Worm (Caenorhabditis elegans) whole organism, young adult: ENCODE results near the gene tag-266.
A peak's percentile ranks its signal among the peaks of the same experiment; 100 is the strongest.

ENCODE experiments used
- B0019.2 ChIP-seq: fragments of 200-800 bp; sonication (Bioruptor generic); conservative IDR thresholded peaks from 2 replicates; pipeline ENCODE4 v1.3.6; 2022; ENCODE audit warnings: missing genetic modification reagents, missing genetic modification characterization, missing compliant biosample characterization
- B0035.1 ChIP-seq: sonication (generic microtip); optimal IDR thresholded peaks from 2 replicates; lab custom pipeline; 2016; ENCODE audit warnings: missing genetic modification characterization, mild to moderate bottlenecking, missing compliant biosample characterization, missing genotype, missing genetic modification reagents
- C06A6.2 ChIP-seq: fragments of 200-800 bp; sonication (Bioruptor generic); conservative IDR thresholded peaks from 2 replicates; pipeline ENCODE4 v1.3.6; 2022; ENCODE audit warnings: missing genetic modification characterization, missing compliant biosample characterization
- D2030.7 ChIP-seq: fragments of 200-800 bp; sonication (Bioruptor generic); IDR thresholded peaks from 2 replicates; pipeline ENCODE4 v1.3.6; 2022; ENCODE audit warnings: missing genetic modification reagents, missing genetic modification characterization, missing compliant biosample characterization
- F10E7.11 ChIP-seq: sonication (generic microtip); optimal IDR thresholded peaks from 2 replicates; lab custom pipeline; 2017; ENCODE audit warnings: mild to moderate bottlenecking, missing genetic modification characterization, moderate library complexity, missing compliant biosample characterization
- F33H1.4 ChIP-seq: fragments of 200-800 bp; sonication (Bioruptor generic); IDR thresholded peaks from 2 replicates; pipeline ENCODE4 v1.3.6; 2022; ENCODE audit warnings: missing genetic modification reagents, missing genetic modification characterization, missing compliant biosample characterization
- F37B4.10 ChIP-seq: fragments of 200-800 bp; sonication (Bioruptor generic); IDR thresholded peaks from 2 replicates; pipeline ENCODE4 v1.3.6; 2022; ENCODE audit warnings: missing genetic modification characterization, missing compliant biosample characterization
- F39B2.1 ChIP-seq: fragments of 200-800 bp; sonication (Bioruptor generic); IDR thresholded peaks from 2 replicates; pipeline ENCODE4 v1.3.6; 2022; ENCODE audit warnings: missing genetic modification reagents, missing genetic modification characterization, missing compliant biosample characterization
- F55B11.4 ChIP-seq: sonication (generic microtip); optimal IDR thresholded peaks from 2 replicates; lab custom pipeline; 2016; ENCODE audit warnings: missing compliant biosample characterization, missing genetic modification characterization, borderline replicate concordance; ENCODE audit not compliant: insufficient read depth
- K11D2.4 ChIP-seq: fragments of 200-800 bp; sonication (Bioruptor generic); IDR thresholded peaks from 2 replicates; pipeline ENCODE4 v1.3.6; 2022; ENCODE audit warnings: missing genetic modification reagents, missing genetic modification characterization, missing compliant biosample characterization
- K12H6.12 ChIP-seq: fragments of 200-800 bp; sonication (Bioruptor generic); optimal IDR thresholded peaks from 2 replicates; lab custom pipeline; 2018; ENCODE audit warnings: mild to moderate bottlenecking, missing genetic modification characterization, missing compliant biosample characterization
- Y53G8AR.9 ChIP-seq: fragments of 200-800 bp; sonication (Bioruptor generic); conservative IDR thresholded peaks from 2 replicates; pipeline ENCODE4 v1.3.6; 2022; ENCODE audit warnings: missing genetic modification reagents, missing genetic modification characterization, missing compliant biosample characterization
- Y56A3A.18 ChIP-seq: fragments of 200-800 bp; sonication (Bioruptor generic); IDR thresholded peaks from 2 replicates; pipeline ENCODE4 v1.3.6; 2022; ENCODE audit warnings: missing genetic modification reagents, missing genetic modification characterization, missing compliant biosample characterization
- Y79H2A.3 ChIP-seq: fragments of 200-800 bp; sonication (Bioruptor generic); conservative IDR thresholded peaks from 2 replicates; pipeline ENCODE4 v1.3.6; 2022; ENCODE audit warnings: missing genetic modification reagents, missing genetic modification characterization, missing compliant biosample characterization
- ZK185.1 ChIP-seq: sonication (generic microtip); optimal IDR thresholded peaks from 2 replicates; lab custom pipeline; 2016; ENCODE audit warnings: mild to moderate bottlenecking, missing genetic modification characterization, missing compliant biosample characterization; ENCODE audit not compliant: poor library complexity, severe bottlenecking
- ama-1 ChIP-seq, 3 experiments: fragments of 150-350 bp in 1 of 3; sonication (generic microtip) in 2 of 3; optimal IDR thresholded peaks; 2 replicates each; lab custom pipeline; 2014 to 2018; ENCODE audit warnings: missing biosample characterization in 2 of 3, missing genetic modification characterization in 2 of 3, missing genetic modification reagents in 2 of 3
- aptf-3 ChIP-seq: fragments of 200-800 bp; sonication (Bioruptor generic); IDR thresholded peaks from 2 replicates; pipeline ENCODE4 v1.3.6; 2022; ENCODE audit warnings: missing genetic modification characterization, missing compliant biosample characterization
- attf-6 ChIP-seq: fragments of 200-800 bp; sonication (Bioruptor generic); IDR thresholded peaks from 2 replicates; pipeline ENCODE4 v1.3.6; 2022; ENCODE audit warnings: missing genetic modification reagents, missing genetic modification characterization, missing compliant biosample characterization
- bed-2 ChIP-seq: fragments of 200-800 bp; sonication (Bioruptor generic); IDR thresholded peaks from 2 replicates; pipeline ENCODE4 v1.3.6; 2022; ENCODE audit warnings: missing genetic modification reagents, missing genetic modification characterization, missing compliant biosample characterization
- cebp-1 ChIP-seq, 2 experiments: fragments of 200-800 bp in 1 of 2; sonication (Bioruptor generic) in 1 of 2; sonication (generic microtip) in 1 of 2; IDR thresholded peaks in 1 of 2; optimal IDR thresholded peaks in 1 of 2; 2 replicates each; pipeline versions ENCODE4 v1.3.6 to Lab custom; 2017 to 2022; ENCODE audit warnings: missing compliant biosample characterization in 2 of 2, missing genetic modification characterization in 2 of 2, mild to moderate bottlenecking in 1 of 2, missing genetic modification reagents in 1 of 2, moderate library complexity in 1 of 2
- ceh-100 ChIP-seq: fragments of 200-800 bp; sonication (Bioruptor generic); IDR thresholded peaks from 2 replicates; pipeline ENCODE4 v1.3.6; 2022; ENCODE audit warnings: missing genetic modification reagents, missing genetic modification characterization, missing compliant biosample characterization
- ceh-58 ChIP-seq: fragments of 200-800 bp; sonication (Bioruptor generic); IDR thresholded peaks from 2 replicates; pipeline ENCODE4 v1.3.6; 2022; ENCODE audit warnings: missing genetic modification characterization, missing compliant biosample characterization
- ceh-91 ChIP-seq: fragments of 200-800 bp; sonication (Bioruptor generic); IDR thresholded peaks from 2 replicates; pipeline ENCODE4 v1.3.6; 2022; ENCODE audit warnings: missing genetic modification reagents, missing genetic modification characterization, missing compliant biosample characterization
- dpff-1 ChIP-seq: sonication (generic microtip); optimal IDR thresholded peaks from 2 replicates; lab custom pipeline; 2017; ENCODE audit warnings: mild to moderate bottlenecking, missing genetic modification characterization, missing compliant biosample characterization
- dpl-1 ChIP-seq: fragments of 150-350 bp; optimal IDR thresholded peaks from 2 replicates; lab custom pipeline; 2014; ENCODE audit warnings: missing biosample characterization, missing genetic modification reagents, missing genetic modification characterization
- egrh-3 ChIP-seq: fragments of 200-800 bp; sonication (Bioruptor generic); IDR thresholded peaks from 2 replicates; pipeline ENCODE4 v1.3.6; 2022; ENCODE audit warnings: missing genetic modification reagents, missing genetic modification characterization, missing compliant biosample characterization
- fkh-3 ChIP-seq: sonication (generic microtip); optimal IDR thresholded peaks from 2 replicates; lab custom pipeline; 2016; ENCODE audit warnings: mild to moderate bottlenecking, missing genetic modification characterization, missing compliant biosample characterization
- gei-17 ChIP-seq: fragments of 200-800 bp; sonication (Bioruptor generic); optimal IDR thresholded peaks from 2 replicates; lab custom pipeline; 2018; ENCODE audit warnings: mild to moderate bottlenecking, missing genetic modification characterization, missing compliant biosample characterization
- hlh-26 ChIP-seq: fragments of 200-800 bp; sonication (Bioruptor generic); conservative IDR thresholded peaks from 2 replicates; pipeline ENCODE4 v1.3.6; 2022; ENCODE audit warnings: missing genetic modification reagents, missing genetic modification characterization, missing compliant biosample characterization
- hrde-1 ChIP-seq: sonication (generic microtip); optimal IDR thresholded peaks from 2 replicates; lab custom pipeline; 2016; ENCODE audit warnings: missing genetic modification characterization, mild to moderate bottlenecking, missing compliant biosample characterization, moderate library complexity, missing genotype, missing genetic modification reagents, borderline replicate concordance
- lag-1 ChIP-seq: fragments of 200-800 bp; sonication (Bioruptor generic); IDR thresholded peaks from 2 replicates; pipeline ENCODE4 v1.3.6; 2022; ENCODE audit warnings: missing genetic modification reagents, missing genetic modification characterization, missing compliant biosample characterization
- lin-26 ChIP-seq: fragments of 200-800 bp; sonication (Bioruptor generic); IDR thresholded peaks from 2 replicates; pipeline ENCODE4 v1.3.6; 2022; ENCODE audit warnings: missing genetic modification reagents, missing genetic modification characterization, missing compliant biosample characterization
- lin-54 ChIP-seq: fragments of 200-800 bp; sonication (Bioruptor generic); optimal IDR thresholded peaks from 2 replicates; lab custom pipeline; 2018; ENCODE audit warnings: mild to moderate bottlenecking, missing genetic modification characterization, missing compliant biosample characterization
- lsl-1 ChIP-seq: fragments of 200-800 bp; sonication (Bioruptor generic); optimal IDR thresholded peaks from 2 replicates; lab custom pipeline; 2018; ENCODE audit warnings: mild to moderate bottlenecking, missing genetic modification characterization, moderate library complexity, missing compliant biosample characterization
- lsy-27 ChIP-seq: sonication (generic microtip); optimal IDR thresholded peaks from 2 replicates; lab custom pipeline; 2017; ENCODE audit warnings: missing genetic modification characterization, mild to moderate bottlenecking, missing compliant biosample characterization, antibody characterized with exemption, missing genotype, borderline replicate concordance; ENCODE audit not compliant: insufficient read depth
- nfya-1 ChIP-seq: sonication (generic microtip); optimal IDR thresholded peaks from 2 replicates; lab custom pipeline; 2017; ENCODE audit warnings: antibody characterized with exemption, missing compliant biosample characterization, missing genetic modification characterization, borderline replicate concordance; ENCODE audit not compliant: insufficient read depth
- nhr-27 ChIP-seq: fragments of 200-800 bp; sonication (Bioruptor generic); optimal IDR thresholded peaks from 2 replicates; lab custom pipeline; 2018; ENCODE audit warnings: mild to moderate bottlenecking, missing genetic modification characterization, moderate library complexity, missing compliant biosample characterization
- pha-4 ChIP-seq: fragments of 150-350 bp; sonication (generic microtip); optimal IDR thresholded peaks from 2 replicates; lab custom pipeline; 2014; ENCODE audit warnings: missing biosample characterization, missing genetic modification reagents, missing genetic modification characterization
- sdz-38 ChIP-seq: sonication (generic microtip); optimal IDR thresholded peaks from 2 replicates; lab custom pipeline; 2016; ENCODE audit warnings: missing genotype, missing genetic modification characterization, missing compliant biosample characterization
- snpc-1.3 ChIP-seq: sonication (generic microtip); optimal IDR thresholded peaks from 2 replicates; lab custom pipeline; 2017; ENCODE audit warnings: missing genetic modification characterization, mild to moderate bottlenecking, missing compliant biosample characterization, antibody characterized with exemption, moderate library complexity, missing genotype, missing genetic modification reagents; ENCODE audit not compliant: insufficient read depth
- snpc-3.4 ChIP-seq: sonication (generic microtip); optimal IDR thresholded peaks from 2 replicates; lab custom pipeline; 2017; ENCODE audit warnings: missing genetic modification characterization, mild to moderate bottlenecking, missing compliant biosample characterization, antibody characterized with exemption, moderate library complexity, missing genotype, missing genetic modification reagents
- snpc-4 ChIP-seq, 5 experiments: fragments of 150-350 bp in 1 of 5; sonication (generic microtip) in 4 of 5; optimal IDR thresholded peaks; 2 replicates each; lab custom pipeline; 2014 to 2018; ENCODE audit warnings: missing genetic modification characterization in 5 of 5, missing biosample characterization in 3 of 5, antibody characterized with exemption in 2 of 5, mild to moderate bottlenecking in 2 of 5, missing compliant biosample characterization in 2 of 5, missing genotype in 2 of 5, moderate library complexity in 2 of 5, missing genetic modification reagents in 1 of 5
- sptf-2 ChIP-seq: fragments of 200-800 bp; sonication (Bioruptor generic); optimal IDR thresholded peaks from 2 replicates; lab custom pipeline; 2018; ENCODE audit warnings: mild to moderate bottlenecking, missing genetic modification characterization, missing compliant biosample characterization
- ztf-18 ChIP-seq: sonication (generic microtip); optimal IDR thresholded peaks from 2 replicates; lab custom pipeline; 2016; ENCODE audit warnings: missing genotype, mild to moderate bottlenecking, missing genetic modification characterization, missing compliant biosample characterization

tag-266 gene

DNA sequence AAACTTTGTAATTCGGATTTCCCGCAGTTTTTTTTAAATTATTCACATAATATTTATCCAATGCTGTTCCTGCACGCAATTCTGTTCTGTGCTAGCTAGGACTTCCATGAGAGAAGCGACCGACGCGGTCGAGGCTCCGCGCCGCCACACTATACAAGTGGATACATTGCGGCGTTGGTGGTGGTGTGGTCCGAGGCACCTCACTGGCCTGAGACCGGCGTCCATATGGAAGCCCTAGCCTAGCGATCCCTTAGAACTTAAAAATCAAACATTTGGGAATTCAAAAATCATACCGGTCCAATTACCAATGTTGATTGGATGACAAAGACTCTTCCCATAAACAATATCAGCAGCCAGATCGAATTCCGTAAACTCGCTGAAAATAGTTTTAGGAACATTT is 13.9 kb downstream of the tag-266 start (continued):
- TF ChIP-seq ceh-91 (GFP tag; lab: Robert Waterston, UW) (no peak), hlh-26 (GFP tag; lab: Robert Waterston, UW) (no peak)

DNA sequence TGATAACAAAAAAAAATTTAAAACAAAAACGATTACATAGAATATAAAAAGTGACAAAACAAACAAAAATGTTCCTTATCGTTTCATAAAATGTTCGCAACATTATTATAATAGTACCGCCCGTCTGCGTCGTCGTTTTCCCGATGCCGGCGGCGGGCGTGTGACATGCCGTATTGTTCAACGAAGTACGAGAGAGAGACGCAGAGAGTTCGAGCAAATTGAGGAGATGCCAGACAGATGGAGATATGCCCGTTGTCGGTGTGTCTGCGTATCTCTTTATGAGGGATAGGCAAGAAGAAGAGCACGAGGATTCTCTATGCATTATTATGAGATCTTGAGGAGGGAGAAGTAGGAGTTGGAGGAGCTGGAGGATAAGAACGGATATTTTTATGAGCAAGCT is 16.3 kb downstream of the tag-266 start:
- TF ChIP-seq lsl-1 (GFP tag; lab: Kevin White, UChicago) (no peak), C06A6.2 (peak; percentile 39; the same call in 1 of the 2 replicates), F39B2.1 (GFP tag; lab: Robert Waterston, UW) (no peak), F10E7.11 (tag; lab: Kevin White, UChicago) (no peak), ceh-58 (GFP tag; lab: Robert Waterston, UW) (no peak), sdz-38 (tag; lab: Kevin White, UChicago) (no peak), bed-2 (GFP tag; lab: Robert Waterston, UW) (no peak), ama-1 (optimal IDR thresholded peaks at IDR 0.05; lab: Kevin White, UChicago) (no peak), ama-1 (GFP tag; optimal IDR thresholded peaks at IDR 0.05; lab: Kevin White, UChicago) (no peak), snpc-1.3 (tag; lab: Kevin White, UChicago) (no peak), aptf-3 (no peak), K11D2.4 (GFP tag; lab: Robert Waterston, UW) (peak; percentile 77; the same call in 1 of the 2 replicates), dpl-1 (GFP tag; lab: Kevin White, UChicago) (no peak), pha-4 (tag; lab: Kevin White, UChicago) (peak; percentile 90), lin-54 (GFP tag; lab: Kevin White, UChicago) (peak; percentile 53), ceh-100 (GFP tag; lab: Robert Waterston, UW) (no peak), cebp-1 (GFP tag; IDR thresholded peaks at IDR 0.05; lab: Robert Waterston, UW) (peak; percentile 49; the same call in 1 of the 2 replicates), cebp-1 (tag; optimal IDR thresholded peaks at IDR 0.05; lab: Kevin White, UChicago) (peak; percentile 84), Y53G8AR.9 (GFP tag; lab: Robert Waterston, UW) (peak; percentile 53; the same call in 1 of the 2 replicates), Y79H2A.3 (GFP tag; lab: Robert Waterston, UW) (no peak), hrde-1 (tag; lab: Kevin White, UChicago) (no peak), nhr-27 (tag; lab: Kevin White, UChicago) (no peak), snpc-3.4 (no peak), snpc-4 (GFP tag; optimal IDR thresholded peaks at IDR 0.05; lab: Kevin White, UChicago) (no peak), snpc-4 (tag; optimal IDR thresholded peaks at IDR 0.05; lab: Kevin White, UChicago) (peak; percentile 56 to 78 (median 67)), dpff-1 (tag; lab: Kevin White, UChicago) (no peak), gei-17 (GFP tag; lab: Kevin White, UChicago) (peak; percentile 42), nfya-1 (tag; lab: Kevin White, UChicago) (no peak), egrh-3 (GFP tag; lab: Robert Waterston, UW) (no peak), lin-26 (GFP tag; lab: Robert Waterston, UW) (peak; percentile 59; the same call in 1 of the 2 replicates), B0019.2 (GFP tag; lab: Robert Waterston, UW) (no peak), ztf-18 (tag; lab: Kevin White, UChicago) (peak; percentile 74), D2030.7 (GFP tag; lab: Robert Waterston, UW) (no peak), Y56A3A.18 (no peak), lsy-27 (no peak), attf-6 (GFP tag; lab: Robert Waterston, UW) (no peak), F55B11.4 (no peak), ZK185.1 (tag; lab: Kevin White, UChicago) (no peak), B0035.1 (tag; lab: Kevin White, UChicago) (no peak), lag-1 (no peak), K12H6.12 (tag; lab: Kevin White, UChicago) (peak; percentile 89), F37B4.10 (no peak), fkh-3 (tag; lab: Kevin White, UChicago) (no peak), sptf-2 (GFP tag; lab: Kevin White, UChicago) (no peak), F33H1.4 (GFP tag; lab: Robert Waterston, UW) (no peak)
